Fruit fly (Drosophila melanogaster) Kc167 (cell line): Measurements from ENCODE around the gene CG4615.

Experiments used
- h ChIP-seq: fragments of >200 bp; optimal IDR thresholded peaks from 3 replicates; lab custom pipeline; 2018; ENCODE audit warnings: missing external identifiers
- insv ChIP-seq: fragments of >200 bp; optimal IDR thresholded peaks from 3 replicates; lab custom pipeline; 2018; ENCODE audit warnings: missing external identifiers
- psq ChIP-seq: fragments of >200 bp; optimal IDR thresholded peaks from 2 replicates; lab custom pipeline; 2017; ENCODE audit warnings: missing external identifiers
- ttk ChIP-seq: sonication (Bioruptor generic); optimal IDR thresholded peaks from 2 replicates; lab custom pipeline; 2017; ENCODE audit warnings: missing external identifiers

DNA sequence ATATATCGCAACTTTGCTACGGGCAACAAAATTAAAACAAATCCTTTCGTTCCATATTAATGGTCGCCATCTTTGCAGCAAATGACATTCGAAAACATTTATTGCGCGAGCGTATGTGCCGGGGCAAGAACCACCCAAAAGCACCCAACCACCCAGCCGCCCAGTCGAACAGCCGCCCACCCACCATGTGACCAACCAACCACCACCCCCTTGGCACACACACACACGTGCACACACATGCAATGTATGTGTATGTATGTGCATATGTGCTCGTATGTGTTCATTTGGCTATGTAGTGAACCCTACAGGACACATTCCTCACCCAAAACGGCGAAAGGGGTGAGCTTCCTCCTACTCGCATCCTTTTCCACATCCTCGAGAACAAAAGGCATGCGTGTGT, 37.9 kb upstream of the CG4615 start:
- TF ChIP-seq ttk (lab: Kevin White, UChicago) (no peak), h (lab: Kevin White, UChicago) (no peak), insv (lab: Kevin White, UChicago) (no peak), psq (lab: Kevin White, UChicago) (no peak)
